Worm (Caenorhabditis elegans) whole organism, L4 larva: ENCODE measurements around the gene ipla-5.

Experiments
- ceh-28 ChIP-seq: fragments of 150-350 bp; optimal IDR thresholded peaks from 2 replicates; lab custom pipeline; 2014; ENCODE audit warnings: missing biosample characterization, missing genetic modification reagents, missing genetic modification characterization
- ces-1 ChIP-seq: fragments of 150-350 bp; sonication (generic microtip); optimal IDR thresholded peaks from 4 replicates; lab custom pipeline; 2014; ENCODE audit warnings: missing biosample characterization, missing genetic modification reagents, missing genetic modification characterization
- lsy-2 ChIP-seq, 2 experiments: fragments of 150-350 bp in 1 of 2; sonication (generic microtip) in 1 of 2; optimal IDR thresholded peaks; 2 replicates each; lab custom pipeline; 2014 to 2017; ENCODE audit warnings: missing biosample characterization in 2 of 2, missing genetic modification characterization in 2 of 2
- nhr-76 ChIP-seq: fragments of 150-350 bp; optimal IDR thresholded peaks from 2 replicates; lab custom pipeline; 2014; ENCODE audit warnings: missing biosample characterization, missing genetic modification characterization

DNA sequence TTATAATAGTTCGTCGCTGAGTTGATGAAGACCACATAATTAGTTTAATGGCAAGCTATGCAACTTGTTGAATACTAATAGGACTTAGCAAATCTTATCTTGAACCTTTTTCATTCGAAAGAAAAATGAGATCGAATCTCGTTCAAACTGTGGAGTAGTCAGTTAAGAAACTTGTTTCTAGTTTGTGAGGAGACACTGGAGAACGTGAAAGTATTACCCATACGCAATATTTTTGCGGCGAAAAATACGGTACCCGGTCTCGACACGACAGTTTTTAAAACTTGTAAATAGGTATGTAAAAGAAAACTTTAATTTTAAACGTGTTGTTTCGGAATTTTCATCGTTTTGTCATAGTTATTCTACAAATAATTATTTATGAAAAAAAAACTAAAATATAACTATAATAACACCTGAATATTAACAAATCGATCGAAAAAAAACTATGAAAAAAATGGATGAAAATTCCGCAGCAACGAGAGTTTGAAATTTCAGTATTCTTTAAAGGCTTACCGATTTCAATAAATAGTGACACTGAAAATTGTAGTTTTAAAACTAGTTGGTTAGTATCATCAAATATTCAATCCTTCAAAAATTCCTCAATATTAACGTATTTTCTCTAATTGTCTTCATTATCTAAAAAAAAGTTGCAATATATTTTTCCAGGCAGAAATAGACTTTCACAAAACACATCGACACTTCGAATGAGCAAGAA, 30.7 kb downstream of the ipla-5 start, which contains the start of the genes F20C5.7 and parg-1:
- TF ChIP-seq ces-1 (GFP tag; lab: Kevin White, UChicago): no peak
- TF ChIP-seq nhr-76 (tag; lab: Kevin White, UChicago): no peak
- no peak for TF ChIP-seq lsy-2 (tag; optimal IDR thresholded peaks at IDR 0.05; lab: Kevin White, UChicago)
- TF ChIP-seq ceh-28 (tag; lab: Kevin White, UChicago): no peak
